Fruit fly (Drosophila melanogaster): ENCODE data around the gene cno.

DNA sequence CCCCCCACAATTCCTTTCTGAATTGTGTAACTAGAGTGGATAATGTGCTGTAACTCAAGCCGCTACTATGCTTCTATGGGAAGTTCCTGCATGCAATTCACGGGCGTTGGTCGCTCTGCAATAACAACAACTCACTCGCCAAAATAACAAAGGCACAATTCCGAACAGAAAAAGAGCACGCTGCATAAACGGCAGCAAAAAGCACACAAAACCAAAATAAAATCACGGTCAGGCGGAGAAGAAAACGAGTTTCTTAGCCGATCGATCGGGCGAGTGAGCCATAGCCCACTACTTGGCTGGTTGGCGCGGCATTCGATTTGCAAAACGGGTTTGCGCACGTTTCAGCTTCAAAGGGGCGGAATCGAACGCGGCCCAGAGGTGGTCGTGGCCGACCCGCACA, 3.9 kb downstream of the cno start:
- TF ChIP-seq CG8478 (optimal IDR thresholded peaks at IDR 0.05), result no peak
- no peak for TF ChIP-seq CTCF (optimal IDR thresholded peaks at IDR 0.05)
